Worm (Caenorhabditis elegans) whole organism, early embryonic: ENCODE measurements around the gene F19B10.3.

ENCODE experiments used
- ama-1 ChIP-seq: fragments of 150-350 bp; optimal IDR thresholded peaks from 2 replicates; lab custom pipeline; 2014
- ets-7 ChIP-seq: sonication (generic microtip); optimal IDR thresholded peaks from 2 replicates; lab custom pipeline; 2016; ENCODE audit warnings: missing genotype, missing genetic modification characterization, missing compliant biosample characterization
- flt-1 ChIP-seq: fragments of 200-800 bp; sonication (Bioruptor generic); IDR thresholded peaks from 2 replicates; pipeline ENCODE4 v1.3.6; 2022; ENCODE audit warnings: missing genetic modification characterization, missing compliant biosample characterization
- hmbx-1 ChIP-seq: sonication (generic microtip); optimal IDR thresholded peaks from 2 replicates; lab custom pipeline; 2016; ENCODE audit warnings: mild to moderate bottlenecking, missing genetic modification characterization, missing compliant biosample characterization
- scrt-1 ChIP-seq: fragments of 200-800 bp; sonication (Bioruptor generic); IDR thresholded peaks from 2 replicates; pipeline ENCODE4 v1.3.6; 2022; ENCODE audit warnings: missing genetic modification characterization, missing compliant biosample characterization
- tbx-37 ChIP-seq: fragments of 200-800 bp; sonication (Bioruptor generic); conservative IDR thresholded peaks from 2 replicates; pipeline ENCODE4 v1.3.6; 2022; ENCODE audit warnings: missing genetic modification reagents, missing genetic modification characterization, missing compliant biosample characterization

- TF ChIP-seq scrt-1 (no peak), flt-1 (GFP tag; lab: Robert Waterston, UW) (no peak), ama-1 (lab: Kevin White, UChicago) (no peak), ets-7 (tag; lab: Kevin White, UChicago) (no peak), tbx-37 (GFP tag; lab: Robert Waterston, UW) (no peak), hmbx-1 (tag; lab: Kevin White, UChicago) (no peak)
Observed at ce11 chrII:3626872-3627271, 37.7 kb upstream of the F19B10.3 start, which contains the start of gene M151.3.
